Worm (Caenorhabditis elegans) whole organism, L4/young adult: ENCODE results near the gene pgp-4.

Source experiments
- W03F9.2 ChIP-seq: fragments of 150-350 bp; optimal IDR thresholded peaks from 2 replicates; lab custom pipeline; 2014; ENCODE audit warnings: missing biosample characterization, missing genetic modification characterization
- dao-5 ChIP-seq: sonication (generic microtip); optimal IDR thresholded peaks from 2 replicates; lab custom pipeline; 2016; ENCODE audit warnings: missing genotype, missing genetic modification characterization, moderate library complexity, missing compliant biosample characterization
- him-1 ChIP-seq: sonication (generic microtip); optimal IDR thresholded peaks from 2 replicates; lab custom pipeline; 2016; ENCODE audit warnings: missing genotype, missing genetic modification reagents, missing genetic modification characterization, missing compliant biosample characterization

- TF ChIP-seq W03F9.2 (tag; lab: Kevin White, UChicago) = no peak
- no peak for TF ChIP-seq him-1 (tag; lab: Kevin White, UChicago)
- TF ChIP-seq dao-5 (tag; lab: Kevin White, UChicago) = no peak
Observed at ce11 chrX:11367640-11368039, 10.0 kb downstream of the pgp-4 start.
